Worm (Caenorhabditis elegans): ENCODE data around the gene srsx-38.

DNA sequence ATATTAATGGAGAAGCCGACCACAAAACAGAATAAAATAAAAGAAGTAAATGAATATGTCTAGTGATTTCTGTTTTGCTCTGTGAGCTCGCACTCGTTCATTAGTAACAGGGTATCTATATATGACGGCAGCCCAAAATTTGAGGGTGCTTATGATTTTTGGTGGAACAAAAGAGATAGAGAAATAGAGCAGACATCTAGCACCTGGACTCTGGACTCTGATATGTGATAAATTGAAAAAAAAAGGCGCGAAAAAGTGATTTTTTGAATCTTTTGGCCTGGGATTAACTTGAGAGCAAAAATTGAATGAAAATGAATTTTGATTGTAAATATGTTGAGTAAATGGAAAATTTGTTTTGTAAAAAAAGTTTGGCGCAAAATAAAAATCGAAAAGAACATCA is 30.7 kb downstream of the srsx-38 start, which contains the start of gene nhr-283:
- TF ChIP-seq dao-5 (tag; optimal IDR thresholded peaks at IDR 0.05) (no peak), him-1 (tag; optimal IDR thresholded peaks at IDR 0.05) (no peak), W03F9.2 (tag; optimal IDR thresholded peaks at IDR 0.05) (no peak)
